Worm (Caenorhabditis elegans) whole organism, L4 larva: ENCODE measurements around the gene sulp-7.

Experiments
- hif-1 ChIP-seq, 2 experiments: sonication (generic microtip); optimal IDR thresholded peaks; 2 replicates each; lab custom pipeline; 2016 to 2017; ENCODE audit warnings: missing compliant biosample characterization in 2 of 2, missing genetic modification characterization in 2 of 2, missing genetic modification reagents in 2 of 2, missing genotype in 2 of 2, mild to moderate bottlenecking in 1 of 2
- lin-13 ChIP-seq: fragments of 150-350 bp; optimal IDR thresholded peaks from 2 replicates; lab custom pipeline; 2014; ENCODE audit warnings: missing biosample characterization, missing genetic modification reagents, missing genetic modification characterization
- spr-1 ChIP-seq: sonication (generic microtip); optimal IDR thresholded peaks from 2 replicates; lab custom pipeline; 2016; ENCODE audit warnings: mild to moderate bottlenecking, missing genetic modification characterization, missing compliant biosample characterization

ce11 chrX:11116723-11117122 lies 36.2 kb downstream of the sulp-7 start, which contains the start of gene nlp-66:
- TF ChIP-seq hif-1 (tag; optimal IDR thresholded peaks at IDR 0.05; lab: Kevin White, UChicago), result no peak
- TF ChIP-seq spr-1 (tag; lab: Kevin White, UChicago), result no peak
- TF ChIP-seq lin-13, result no peak
